Worm (Caenorhabditis elegans) whole organism, L4 larva: Measurements from ENCODE around the gene rabn-5.

Experiments used
- T20F7.1 ChIP-seq: fragments of 200-800 bp; sonication (Bioruptor generic); optimal IDR thresholded peaks from 2 replicates; lab custom pipeline; 2018; ENCODE audit warnings: mild to moderate bottlenecking, missing genetic modification characterization, missing compliant biosample characterization
- fos-1 ChIP-seq: fragments of 150-350 bp; optimal IDR thresholded peaks from 2 replicates; lab custom pipeline; 2014; ENCODE audit warnings: missing biosample characterization, missing genetic modification characterization

- TF ChIP-seq T20F7.1 (no peak), fos-1 (tag; lab: Kevin White, UChicago) (no peak)
These were observed 30.3 kb upstream of the rabn-5 start, which contains the start of gene R12B2.6 for ce11 chrIII:5834053-5834452.
